Fruit fly (Drosophila melanogaster) Kc167 (cell line): ENCODE data around the gene CG43156.

Source experiments
- Myc ChIP-seq: fragments of >200 bp; optimal IDR thresholded peaks from 2 replicates; lab custom pipeline; 2017; ENCODE audit warnings: missing external identifiers
- insv ChIP-seq: fragments of >200 bp; optimal IDR thresholded peaks from 3 replicates; lab custom pipeline; 2018; ENCODE audit warnings: missing external identifiers
- psq ChIP-seq: fragments of >200 bp; optimal IDR thresholded peaks from 2 replicates; lab custom pipeline; 2017; ENCODE audit warnings: missing external identifiers
- ttk ChIP-seq: sonication (Bioruptor generic); optimal IDR thresholded peaks from 2 replicates; lab custom pipeline; 2017; ENCODE audit warnings: missing external identifiers

DNA sequence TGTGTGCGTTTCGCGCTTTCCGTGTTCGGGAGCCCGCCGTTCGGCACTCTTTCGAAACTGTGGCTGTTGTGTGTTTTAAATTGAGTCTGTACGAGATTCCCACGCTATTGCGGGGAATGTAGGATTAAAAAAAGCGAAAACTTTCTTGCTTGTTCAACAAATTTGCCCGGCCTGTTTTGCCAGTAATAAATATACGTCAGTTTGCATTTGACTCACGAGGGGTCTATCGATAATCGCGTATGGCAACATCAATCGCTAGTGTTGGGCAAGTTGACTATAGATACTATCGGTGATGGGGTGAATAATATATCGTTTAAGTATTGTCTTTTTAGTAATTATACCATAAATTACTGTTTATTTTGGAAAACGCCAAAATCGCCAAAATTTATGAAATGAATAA lies 1.5 kb downstream of the CG43156 start, which contains the start of gene Upf1:
- TF ChIP-seq insv (lab: Kevin White, UChicago) (no peak), psq (lab: Kevin White, UChicago) (no peak), ttk (lab: Kevin White, UChicago) (no peak), Myc (lab: Kevin White, UChicago) (no peak)
